Fruit fly (Drosophila melanogaster): ENCODE results near the gene CG17929.

DNA sequence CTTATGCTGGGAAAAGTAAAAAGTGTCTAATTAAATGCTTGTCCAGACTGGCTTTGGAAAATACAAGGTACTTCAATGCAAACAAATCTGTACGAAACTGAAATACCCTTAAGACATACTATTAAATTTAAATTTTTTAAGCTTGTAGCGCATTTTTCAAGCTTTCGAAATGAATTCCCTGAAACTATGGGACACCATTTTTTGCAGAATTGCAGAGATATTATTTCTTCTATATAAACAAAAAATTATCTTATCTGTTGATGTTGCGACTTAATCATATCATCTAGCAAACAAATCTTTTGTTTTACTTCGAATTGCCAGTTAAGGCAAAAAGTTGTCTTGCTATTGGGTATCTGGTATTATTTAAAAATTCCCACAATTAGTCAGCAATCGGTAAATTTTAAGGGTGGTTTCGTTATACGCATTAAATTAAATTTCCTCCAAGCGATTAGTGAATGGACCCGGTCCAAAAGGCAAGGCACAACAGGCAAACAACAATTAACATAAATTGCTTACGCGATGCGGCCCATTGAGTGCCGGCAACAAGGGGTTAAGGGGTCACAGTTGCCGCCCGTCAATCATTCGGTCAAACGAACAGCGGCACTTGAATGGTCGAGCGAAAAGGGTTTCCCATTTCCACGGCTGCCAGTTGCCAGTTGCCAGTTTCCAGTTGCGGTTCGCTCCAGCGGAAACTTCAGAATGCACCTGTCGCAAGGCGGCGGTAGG, 11.2 kb downstream of the CG17929 start:
- TF ChIP-seq Pif1B (GFP tag; optimal IDR thresholded peaks at IDR 0.05) (peak; percentile 34), rn (GFP tag; IDR thresholded peaks at IDR 0.05) (no peak), CG14655 (GFP tag; optimal IDR thresholded peaks at IDR 0.05) (peak; percentile 75), fd96Ca (GFP tag; IDR thresholded peaks at IDR 0.05) (no peak), CG8301 (tag; optimal IDR thresholded peaks at IDR 0.05) (peak; percentile 69), CG12605 (GFP tag; IDR thresholded peaks at IDR 0.05) (no peak)

Measured in whole organism, pupa.